Worm (Caenorhabditis elegans) whole organism, young adult: ENCODE measurements around the gene K02D3.1.
A peak's percentile ranks its signal among the peaks of the same experiment; 100 is the strongest.

Experiments used
- B0035.1 ChIP-seq: sonication (generic microtip); optimal IDR thresholded peaks from 2 replicates; lab custom pipeline; 2016; ENCODE audit warnings: missing genetic modification characterization, mild to moderate bottlenecking, missing compliant biosample characterization, missing genotype, missing genetic modification reagents
- C06A6.2 ChIP-seq: fragments of 200-800 bp; sonication (Bioruptor generic); conservative IDR thresholded peaks from 2 replicates; pipeline ENCODE4 v1.3.6; 2022; ENCODE audit warnings: missing genetic modification characterization, missing compliant biosample characterization
- C17E4.6 ChIP-seq: fragments of 200-800 bp; sonication (Bioruptor generic); IDR thresholded peaks from 2 replicates; pipeline ENCODE4 v1.3.6; 2022; ENCODE audit warnings: missing genetic modification reagents, missing genetic modification characterization, missing compliant biosample characterization
- F10E7.11 ChIP-seq: sonication (generic microtip); optimal IDR thresholded peaks from 2 replicates; lab custom pipeline; 2017; ENCODE audit warnings: mild to moderate bottlenecking, missing genetic modification characterization, moderate library complexity, missing compliant biosample characterization
- F39B2.1 ChIP-seq: fragments of 200-800 bp; sonication (Bioruptor generic); IDR thresholded peaks from 2 replicates; pipeline ENCODE4 v1.3.6; 2022; ENCODE audit warnings: missing genetic modification reagents, missing genetic modification characterization, missing compliant biosample characterization
- F57C9.4 ChIP-seq: sonication (generic microtip); optimal IDR thresholded peaks from 2 replicates; lab custom pipeline; 2017; ENCODE audit warnings: mild to moderate bottlenecking, missing genetic modification characterization, missing compliant biosample characterization
- K11D2.4 ChIP-seq: fragments of 200-800 bp; sonication (Bioruptor generic); IDR thresholded peaks from 2 replicates; pipeline ENCODE4 v1.3.6; 2022; ENCODE audit warnings: missing genetic modification reagents, missing genetic modification characterization, missing compliant biosample characterization
- Y53F4B.3 ChIP-seq: fragments of 200-800 bp; sonication (Bioruptor generic); IDR thresholded peaks from 2 replicates; pipeline ENCODE4 v1.3.6; 2022; ENCODE audit warnings: missing genetic modification reagents, missing genetic modification characterization, missing compliant biosample characterization
- Y67H2A.10 ChIP-seq: fragments of 200-800 bp; sonication (Bioruptor generic); conservative IDR thresholded peaks from 2 replicates; pipeline ENCODE4 v1.3.6; 2022; ENCODE audit warnings: missing genetic modification reagents, missing genetic modification characterization, missing compliant biosample characterization
- Y79H2A.3 ChIP-seq: fragments of 200-800 bp; sonication (Bioruptor generic); conservative IDR thresholded peaks from 2 replicates; pipeline ENCODE4 v1.3.6; 2022; ENCODE audit warnings: missing genetic modification reagents, missing genetic modification characterization, missing compliant biosample characterization
- Y95B8A.8 ChIP-seq: fragments of 200-800 bp; sonication (Bioruptor generic); IDR thresholded peaks from 2 replicates; pipeline ENCODE4 v1.3.6; 2022; ENCODE audit warnings: missing genetic modification reagents, missing genetic modification characterization, missing compliant biosample characterization
- attf-6 ChIP-seq: fragments of 200-800 bp; sonication (Bioruptor generic); IDR thresholded peaks from 2 replicates; pipeline ENCODE4 v1.3.6; 2022; ENCODE audit warnings: missing genetic modification reagents, missing genetic modification characterization, missing compliant biosample characterization
- bed-1 ChIP-seq: fragments of 200-800 bp; sonication (Bioruptor generic); IDR thresholded peaks from 2 replicates; pipeline ENCODE4 v1.3.6; 2022; ENCODE audit warnings: missing genetic modification reagents, missing genetic modification characterization, missing compliant biosample characterization
- bed-2 ChIP-seq: fragments of 200-800 bp; sonication (Bioruptor generic); IDR thresholded peaks from 2 replicates; pipeline ENCODE4 v1.3.6; 2022; ENCODE audit warnings: missing genetic modification reagents, missing genetic modification characterization, missing compliant biosample characterization
- ccch-3 ChIP-seq: fragments of 200-800 bp; sonication (Bioruptor generic); optimal IDR thresholded peaks from 2 replicates; lab custom pipeline; 2018; ENCODE audit warnings: mild to moderate bottlenecking, missing genetic modification characterization, missing compliant biosample characterization
- ceh-79 ChIP-seq: sonication (generic microtip); optimal IDR thresholded peaks from 2 replicates; lab custom pipeline; 2017; ENCODE audit warnings: mild to moderate bottlenecking, missing genetic modification characterization, missing compliant biosample characterization
- chd-7 ChIP-seq: sonication (generic microtip); optimal IDR thresholded peaks from 2 replicates; lab custom pipeline; 2016; ENCODE audit warnings: mild to moderate bottlenecking, missing genetic modification characterization, moderate library complexity, missing compliant biosample characterization
- die-1 ChIP-seq: sonication (generic microtip); optimal IDR thresholded peaks from 2 replicates; lab custom pipeline; 2016; ENCODE audit warnings: missing genotype, mild to moderate bottlenecking, missing genetic modification characterization, missing compliant biosample characterization
- dox-1 ChIP-seq: fragments of 200-800 bp; sonication (Bioruptor generic); IDR thresholded peaks from 2 replicates; pipeline ENCODE4 v1.3.6; 2022; ENCODE audit warnings: missing genetic modification reagents, missing genetic modification characterization, missing compliant biosample characterization
- dpff-1 ChIP-seq: sonication (generic microtip); optimal IDR thresholded peaks from 2 replicates; lab custom pipeline; 2017; ENCODE audit warnings: mild to moderate bottlenecking, missing genetic modification characterization, missing compliant biosample characterization
- egl-18 ChIP-seq: fragments of 200-800 bp; sonication (Bioruptor generic); IDR thresholded peaks from 2 replicates; pipeline ENCODE4 v1.3.6; 2022; ENCODE audit warnings: missing genetic modification reagents, missing genetic modification characterization, missing compliant biosample characterization
- egl-44 ChIP-seq: fragments of 200-800 bp; sonication (Bioruptor generic); IDR thresholded peaks from 2 replicates; pipeline ENCODE4 v1.3.6; 2022; ENCODE audit warnings: missing genetic modification reagents, missing genetic modification characterization, missing compliant biosample characterization
- ets-4 ChIP-seq: fragments of 200-800 bp; sonication (Bioruptor generic); optimal IDR thresholded peaks from 2 replicates; lab custom pipeline; 2018; ENCODE audit warnings: mild to moderate bottlenecking, missing genetic modification characterization, missing compliant biosample characterization
- him-1 ChIP-seq: sonication (generic microtip); optimal IDR thresholded peaks from 2 replicates; lab custom pipeline; 2016; ENCODE audit warnings: missing genotype, missing genetic modification reagents, missing genetic modification characterization, missing compliant biosample characterization
- hlh-26 ChIP-seq: fragments of 200-800 bp; sonication (Bioruptor generic); conservative IDR thresholded peaks from 2 replicates; pipeline ENCODE4 v1.3.6; 2022; ENCODE audit warnings: missing genetic modification reagents, missing genetic modification characterization, missing compliant biosample characterization
- hmg-1.2 ChIP-seq: fragments of 200-800 bp; sonication (Bioruptor generic); IDR thresholded peaks from 2 replicates; pipeline ENCODE4 v1.3.6; 2022; ENCODE audit warnings: missing genetic modification reagents, missing genetic modification characterization, missing compliant biosample characterization
- hmg-20 ChIP-seq: fragments of 200-800 bp; sonication (Bioruptor generic); IDR thresholded peaks from 2 replicates; pipeline ENCODE4 v1.3.6; 2022; ENCODE audit warnings: missing genetic modification reagents, missing genetic modification characterization, missing compliant biosample characterization
- hrde-1 ChIP-seq: sonication (generic microtip); optimal IDR thresholded peaks from 2 replicates; lab custom pipeline; 2016; ENCODE audit warnings: missing genetic modification characterization, mild to moderate bottlenecking, missing compliant biosample characterization, moderate library complexity, missing genotype, missing genetic modification reagents, borderline replicate concordance
- let-607 ChIP-seq, 2 experiments: fragments of 200-800 bp in 1 of 2; sonication (Bioruptor generic) in 1 of 2; sonication (generic microtip) in 1 of 2; optimal IDR thresholded peaks; 2 replicates each; lab custom pipeline; 2016 to 2018; ENCODE audit warnings: mild to moderate bottlenecking in 2 of 2, missing compliant biosample characterization in 2 of 2, missing genetic modification characterization in 2 of 2, moderate library complexity in 2 of 2, missing genotype in 1 of 2
- lin-40 ChIP-seq: sonication (generic microtip); optimal IDR thresholded peaks from 2 replicates; lab custom pipeline; 2016; ENCODE audit warnings: missing genetic modification characterization, mild to moderate bottlenecking, missing compliant biosample characterization, missing genotype, missing genetic modification reagents
- lin-54 ChIP-seq: fragments of 200-800 bp; sonication (Bioruptor generic); optimal IDR thresholded peaks from 2 replicates; lab custom pipeline; 2018; ENCODE audit warnings: mild to moderate bottlenecking, missing genetic modification characterization, missing compliant biosample characterization
- lir-1 ChIP-seq: fragments of 200-800 bp; sonication (Bioruptor generic); conservative IDR thresholded peaks from 2 replicates; pipeline ENCODE4 v1.3.6; 2022; ENCODE audit warnings: missing genetic modification reagents, missing genetic modification characterization, missing compliant biosample characterization
- lsy-27 ChIP-seq: sonication (generic microtip); optimal IDR thresholded peaks from 2 replicates; lab custom pipeline; 2017; ENCODE audit warnings: missing genetic modification characterization, mild to moderate bottlenecking, missing compliant biosample characterization, antibody characterized with exemption, missing genotype, borderline replicate concordance; ENCODE audit not compliant: insufficient read depth
- mes-4 ChIP-seq: sonication (generic microtip); optimal IDR thresholded peaks from 2 replicates; lab custom pipeline; 2016; ENCODE audit warnings: missing genotype, missing genetic modification characterization, missing compliant biosample characterization
- nfya-1 ChIP-seq: sonication (generic microtip); optimal IDR thresholded peaks from 2 replicates; lab custom pipeline; 2017; ENCODE audit warnings: antibody characterized with exemption, missing compliant biosample characterization, missing genetic modification characterization, borderline replicate concordance; ENCODE audit not compliant: insufficient read depth
- nfya-2 ChIP-seq: fragments of 200-800 bp; sonication (Bioruptor generic); IDR thresholded peaks from 2 replicates; pipeline ENCODE4 v1.3.6; 2022; ENCODE audit warnings: missing genetic modification reagents, missing genetic modification characterization, missing compliant biosample characterization
- nhr-120 ChIP-seq: fragments of 200-800 bp; sonication (Bioruptor generic); IDR thresholded peaks from 2 replicates; pipeline ENCODE4 v1.3.6; 2022; ENCODE audit warnings: missing genetic modification characterization, missing compliant biosample characterization
- nhr-27 ChIP-seq: fragments of 200-800 bp; sonication (Bioruptor generic); optimal IDR thresholded peaks from 2 replicates; lab custom pipeline; 2018; ENCODE audit warnings: mild to moderate bottlenecking, missing genetic modification characterization, moderate library complexity, missing compliant biosample characterization
- pbrm-1 ChIP-seq: fragments of 200-800 bp; sonication (Bioruptor generic); IDR thresholded peaks from 2 replicates; pipeline ENCODE4 v1.3.6; 2022; ENCODE audit warnings: missing genetic modification reagents, missing genetic modification characterization, missing compliant biosample characterization
- pha-4 ChIP-seq: fragments of 150-350 bp; sonication (generic microtip); optimal IDR thresholded peaks from 2 replicates; lab custom pipeline; 2014; ENCODE audit warnings: missing biosample characterization, missing genetic modification reagents, missing genetic modification characterization
- repo-1 ChIP-seq: sonication (generic microtip); optimal IDR thresholded peaks from 2 replicates; lab custom pipeline; 2017; ENCODE audit warnings: mild to moderate bottlenecking, missing genetic modification characterization, missing compliant biosample characterization
- sea-2 ChIP-seq: fragments of 200-800 bp; sonication (Bioruptor generic); IDR thresholded peaks from 2 replicates; pipeline ENCODE4 v1.3.6; 2022; ENCODE audit warnings: missing genetic modification characterization, missing compliant biosample characterization
- snpc-1.3 ChIP-seq: sonication (generic microtip); optimal IDR thresholded peaks from 2 replicates; lab custom pipeline; 2017; ENCODE audit warnings: missing genetic modification characterization, mild to moderate bottlenecking, missing compliant biosample characterization, antibody characterized with exemption, moderate library complexity, missing genotype, missing genetic modification reagents; ENCODE audit not compliant: insufficient read depth
- tlf-1 ChIP-seq: fragments of 200-800 bp; sonication (Bioruptor generic); optimal IDR thresholded peaks from 2 replicates; lab custom pipeline; 2018; ENCODE audit warnings: mild to moderate bottlenecking, missing genetic modification characterization, missing compliant biosample characterization
- unc-130 ChIP-seq: sonication (generic microtip); optimal IDR thresholded peaks from 2 replicates; lab custom pipeline; 2016; ENCODE audit warnings: missing genetic modification reagents, missing genetic modification characterization, missing compliant biosample characterization
- unc-62 ChIP-seq: fragments of 150-350 bp; optimal IDR thresholded peaks from 2 replicates; lab custom pipeline; 2014; ENCODE audit warnings: missing biosample characterization, missing genetic modification reagents, missing genetic modification characterization
- ztf-18 ChIP-seq: sonication (generic microtip); optimal IDR thresholded peaks from 2 replicates; lab custom pipeline; 2016; ENCODE audit warnings: missing genotype, mild to moderate bottlenecking, missing genetic modification characterization, missing compliant biosample characterization
- ztf-22 ChIP-seq: fragments of 200-800 bp; sonication (Bioruptor generic); optimal IDR thresholded peaks from 2 replicates; lab custom pipeline; 2018; ENCODE audit warnings: mild to moderate bottlenecking, missing genetic modification characterization, moderate library complexity, missing compliant biosample characterization
- ztf-6 ChIP-seq: fragments of 200-800 bp; sonication (Bioruptor generic); IDR thresholded peaks from 2 replicates; pipeline ENCODE4 v1.3.6; 2022; ENCODE audit warnings: missing genetic modification reagents, missing genetic modification characterization, missing compliant biosample characterization

Gene K02D3.1

ce11 chrX:13714710-13715109 is 8.0 kb downstream of the K02D3.1 start (continued):
- TF ChIP-seq unc-130 (GFP tag; lab: Kevin White, UChicago) (no peak), chd-7 (tag; lab: Kevin White, UChicago) (no peak), nhr-27 (tag; lab: Kevin White, UChicago) (no peak), F10E7.11 (tag; lab: Kevin White, UChicago) (no peak), ztf-22 (GFP tag; lab: Kevin White, UChicago) (no peak), snpc-1.3 (tag; lab: Kevin White, UChicago) (peak; percentile 48), pha-4 (tag; lab: Kevin White, UChicago) (no peak), sea-2 (GFP tag; lab: Robert Waterston, UW) (no peak), bed-2 (GFP tag; lab: Robert Waterston, UW) (no peak), ztf-6 (GFP tag; lab: Robert Waterston, UW) (no peak), die-1 (tag; lab: Kevin White, UChicago) (peak; percentile 78), ets-4 (GFP tag; lab: Kevin White, UChicago) (no peak), dpff-1 (tag; lab: Kevin White, UChicago) (no peak), hmg-20 (GFP tag; lab: Robert Waterston, UW) (no peak), attf-6 (GFP tag; lab: Robert Waterston, UW) (peak; percentile 65; the same call in 1 of the 2 replicates), Y67H2A.10 (GFP tag; lab: Robert Waterston, UW) (no peak), hmg-1.2 (GFP tag; lab: Robert Waterston, UW) (peak; percentile 56), Y95B8A.8 (GFP tag; lab: Robert Waterston, UW) (no peak), lin-54 (GFP tag; lab: Kevin White, UChicago) (no peak), repo-1 (no peak), C17E4.6 (no peak), ccch-3 (no peak), B0035.1 (tag; lab: Kevin White, UChicago) (no peak), hlh-26 (GFP tag; lab: Robert Waterston, UW) (no peak), lsy-27 (tag; lab: Kevin White, UChicago) (no peak), K11D2.4 (no peak), ceh-79 (peak; percentile 7), bed-1 (GFP tag; lab: Robert Waterston, UW) (no peak), lir-1 (GFP tag; lab: Robert Waterston, UW) (no peak), unc-62 (GFP tag; lab: Kevin White, UChicago) (no peak), nhr-120 (no peak), hrde-1 (peak; percentile 37), pbrm-1 (GFP tag; lab: Robert Waterston, UW) (no peak), F57C9.4 (no peak), nfya-2 (GFP tag; lab: Robert Waterston, UW) (no peak), C06A6.2 (no peak), egl-18 (GFP tag; lab: Robert Waterston, UW) (no peak), tlf-1 (GFP tag; lab: Kevin White, UChicago) (no peak), dox-1 (peak; percentile 67), mes-4 (tag; lab: Kevin White, UChicago) (no peak), him-1 (peak; percentile 59), Y79H2A.3 (GFP tag; lab: Robert Waterston, UW) (no peak), egl-44 (GFP tag; lab: Robert Waterston, UW) (peak; percentile 42; the same call in 1 of the 2 replicates), F39B2.1 (GFP tag; lab: Robert Waterston, UW) (no peak), Y53F4B.3 (no peak), let-607 (tag; optimal IDR thresholded peaks at IDR 0.05; lab: Kevin White, UChicago) (peak in 1 of 2 experiments; percentile 20), nfya-1 (tag; lab: Kevin White, UChicago) (no peak), lin-40 (tag; lab: Kevin White, UChicago) (no peak), ztf-18 (tag; lab: Kevin White, UChicago) (peak; percentile 61)
